Fruit fly (Drosophila melanogaster) whole organism, adult: ENCODE measurements around the gene hth.

ENCODE experiments used
- CG11617 ChIP-seq: fragments of 200-800 bp; sonication (Bioruptor generic); optimal IDR thresholded peaks from 2 replicates; lab custom pipeline; 2017; ENCODE audit warnings: mild to moderate bottlenecking, missing biosample characterization, missing genetic modification reagents, missing genetic modification characterization
- CG12768 ChIP-seq: fragments of 200-800 bp; sonication (Bioruptor generic); optimal IDR thresholded peaks from 2 replicates; lab custom pipeline; 2017; ENCODE audit warnings: missing biosample characterization, missing genetic modification characterization, mild to moderate bottlenecking, moderate library complexity, missing genetic modification reagents
- CG14711 ChIP-seq: fragments of 200-800 bp; sonication (Bioruptor generic); optimal IDR thresholded peaks from 2 replicates; lab custom pipeline; 2018; ENCODE audit warnings: missing biosample characterization, mild to moderate bottlenecking, missing genetic modification characterization, moderate library complexity
- CG1620 ChIP-seq: fragments of 200-800 bp; sonication (Bioruptor generic); optimal IDR thresholded peaks from 2 replicates; lab custom pipeline; 2016; ENCODE audit warnings: missing biosample characterization, missing genetic modification characterization
- CG33017 ChIP-seq: fragments of 200-800 bp; sonication (Bioruptor generic); optimal IDR thresholded peaks from 2 replicates; lab custom pipeline; 2018; ENCODE audit warnings: missing biosample characterization, mild to moderate bottlenecking, missing genetic modification characterization, moderate library complexity
- CG5204 ChIP-seq: fragments of 200-800 bp; sonication (Bioruptor generic); optimal IDR thresholded peaks from 2 replicates; lab custom pipeline; 2016; ENCODE audit warnings: missing biosample characterization, missing genetic modification characterization
- CG7045 ChIP-seq: fragments of 200-800 bp; sonication (Bioruptor generic); optimal IDR thresholded peaks from 2 replicates; lab custom pipeline; 2017; ENCODE audit warnings: missing biosample characterization, mild to moderate bottlenecking, missing genetic modification characterization
- CG7101 ChIP-seq: fragments of 200-800 bp; sonication (Bioruptor generic); optimal IDR thresholded peaks from 2 replicates; lab custom pipeline; 2018; ENCODE audit warnings: missing biosample characterization, mild to moderate bottlenecking, missing genetic modification characterization, moderate library complexity
- Clk ChIP-seq: fragments of 200-800 bp; sonication (Bioruptor generic); optimal IDR thresholded peaks from 2 replicates; lab custom pipeline; 2017; ENCODE audit warnings: missing biosample characterization, missing genetic modification characterization
- Crg-1 ChIP-seq: fragments of 200-800 bp; sonication (Bioruptor generic); optimal IDR thresholded peaks from 2 replicates; lab custom pipeline; 2016; ENCODE audit warnings: missing biosample characterization, missing genetic modification characterization
- Hr96 ChIP-seq: fragments of 200-800 bp; sonication (Bioruptor generic); optimal IDR thresholded peaks from 2 replicates; lab custom pipeline; 2016; ENCODE audit warnings: missing biosample characterization, missing genetic modification characterization
- Mnt ChIP-seq: fragments of 200-800 bp; sonication (Bioruptor generic); optimal IDR thresholded peaks from 2 replicates; lab custom pipeline; 2016; ENCODE audit warnings: missing biosample characterization, mild to moderate bottlenecking, missing genetic modification characterization
- bab1 ChIP-seq: fragments of 200-800 bp; sonication (Bioruptor generic); optimal IDR thresholded peaks from 3 replicates; lab custom pipeline; 2019; ENCODE audit warnings: missing biosample characterization, mild to moderate bottlenecking, missing genetic modification characterization, moderate library complexity
- cic ChIP-seq: fragments of 200-800 bp; sonication (Bioruptor generic); optimal IDR thresholded peaks from 2 replicates; lab custom pipeline; 2017; ENCODE audit warnings: missing biosample characterization, mild to moderate bottlenecking, missing genetic modification characterization, moderate library complexity
- cnc ChIP-seq, 2 experiments: fragments of >200 bp; optimal IDR thresholded peaks; 2 replicates each; lab custom pipeline; 2017
- kay ChIP-seq: fragments of 200-800 bp; sonication (Bioruptor generic); peaks from one replicate; lab custom pipeline; 2016; ENCODE audit warnings: missing biosample characterization, missing genetic modification characterization, borderline replicate concordance
- ovo ChIP-seq: fragments of 200-800 bp; sonication (Bioruptor generic); optimal IDR thresholded peaks from 2 replicates; lab custom pipeline; 2016; ENCODE audit warnings: missing biosample characterization, missing genetic modification characterization
- pad ChIP-seq: fragments of 200-800 bp; sonication (Bioruptor generic); optimal IDR thresholded peaks from 3 replicates; lab custom pipeline; 2017; ENCODE audit warnings: missing biosample characterization, missing genetic modification characterization, mild to moderate bottlenecking, moderate library complexity, missing genetic modification reagents
- tj ChIP-seq: fragments of 200-800 bp; sonication (Bioruptor generic); optimal IDR thresholded peaks from 3 replicates; lab custom pipeline; 2017; ENCODE audit warnings: missing biosample characterization, mild to moderate bottlenecking, missing genetic modification characterization, moderate library complexity
- toe ChIP-seq: fragments of 200-800 bp; sonication (Bioruptor generic); optimal IDR thresholded peaks from 2 replicates; lab custom pipeline; 2016; ENCODE audit warnings: missing biosample characterization, missing genetic modification characterization

hth gene

DNA sequence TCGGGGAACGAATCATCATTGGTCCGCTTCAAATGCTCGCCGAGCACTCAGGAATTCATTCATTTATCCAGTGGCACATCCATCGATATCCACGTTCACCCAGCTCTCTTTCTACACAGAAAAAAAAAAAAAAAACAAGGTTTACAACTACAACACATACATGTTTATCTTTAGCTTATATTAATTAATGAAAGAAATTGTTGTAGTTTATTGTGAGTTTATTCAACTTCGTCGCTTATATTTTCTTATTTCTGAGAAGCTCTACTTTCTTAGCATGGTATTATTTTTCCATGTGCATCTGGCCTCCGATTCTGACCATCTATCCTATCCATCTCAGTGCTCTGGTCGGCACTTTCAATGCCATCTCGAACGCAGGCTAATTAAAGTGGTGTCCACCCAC lies 139.3 kb downstream of the hth start:
- TF ChIP-seq Hr96 (GFP tag; lab: Kevin White, UChicago) (no peak), CG11617 (no peak), CG14711 (tag; lab: Kevin White, UChicago) (no peak), cnc (optimal IDR thresholded peaks at IDR 0.05; lab: Kevin White, UChicago) (no peak), pad (GFP tag; lab: Kevin White, UChicago) (no peak), CG1620 (no peak), Crg-1 (GFP tag; lab: Kevin White, UChicago) (no peak)

DNA sequence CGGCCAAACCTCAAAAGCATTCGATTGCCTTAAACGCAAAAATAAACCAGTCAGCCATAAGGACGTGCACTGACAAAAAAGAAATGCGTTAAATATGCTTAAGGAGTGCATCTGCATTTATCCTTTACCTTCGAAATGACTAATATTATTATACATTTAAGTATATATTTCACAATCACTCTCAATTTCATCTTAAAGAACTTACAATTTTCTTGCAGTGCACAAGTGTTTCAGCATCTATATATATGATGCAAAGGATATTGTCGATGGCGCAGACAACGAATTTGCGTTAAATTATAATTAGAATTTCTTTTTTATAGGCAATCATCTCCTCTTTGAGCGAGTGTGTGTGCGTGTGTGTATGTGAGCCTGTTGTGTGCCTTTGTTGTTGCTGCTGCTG lies 140.7 kb downstream of the hth start:
- TF ChIP-seq cic (GFP tag; lab: Kevin White, UChicago) (no peak), cnc (optimal IDR thresholded peaks at IDR 0.05; lab: Kevin White, UChicago) (no peak), CG7101 (tag; lab: Kevin White, UChicago) (no peak), CG33017 (tag; lab: Kevin White, UChicago) (no peak), kay (GFP tag; lab: Kevin White, UChicago) (no peak), pad (GFP tag; lab: Kevin White, UChicago) (no peak), CG1620 (no peak), CG14711 (tag; lab: Kevin White, UChicago) (no peak), Clk (no peak), CG5204 (no peak), bab1 (GFP tag; lab: Kevin White, UChicago) (no peak), ovo (GFP tag; lab: Kevin White, UChicago) (no peak), CG11617 (no peak), CG12768 (GFP tag; lab: Kevin White, UChicago) (no peak), toe (GFP tag; lab: Kevin White, UChicago) (no peak)

DNA sequence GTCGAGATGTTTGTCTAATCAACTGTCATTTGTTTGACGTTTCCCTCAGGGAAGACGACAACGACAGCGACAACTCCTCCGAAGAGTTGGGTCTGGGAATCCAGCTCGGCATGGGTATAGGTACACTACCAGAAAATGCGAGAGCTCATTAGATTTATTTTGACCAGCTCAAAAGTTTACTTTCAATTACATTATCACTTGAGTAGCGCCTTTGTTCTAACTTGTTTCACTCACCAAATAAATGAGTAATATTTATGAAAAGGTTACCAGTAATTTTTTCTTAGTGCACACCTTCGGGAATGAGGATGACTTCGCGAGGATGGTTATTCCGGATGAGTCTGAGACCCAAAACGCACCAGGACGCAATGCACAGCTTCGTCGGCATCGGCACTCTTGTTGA lies 145.2 kb downstream of the hth start:
- TF ChIP-seq CG12768 (GFP tag; lab: Kevin White, UChicago): no peak
- TF ChIP-seq pad (GFP tag; lab: Kevin White, UChicago): no peak
- no peak for TF ChIP-seq CG11617
- TF ChIP-seq CG5204: no peak
- no peak for TF ChIP-seq CG7045
- TF ChIP-seq Mnt (GFP tag; lab: Kevin White, UChicago): no peak

DNA sequence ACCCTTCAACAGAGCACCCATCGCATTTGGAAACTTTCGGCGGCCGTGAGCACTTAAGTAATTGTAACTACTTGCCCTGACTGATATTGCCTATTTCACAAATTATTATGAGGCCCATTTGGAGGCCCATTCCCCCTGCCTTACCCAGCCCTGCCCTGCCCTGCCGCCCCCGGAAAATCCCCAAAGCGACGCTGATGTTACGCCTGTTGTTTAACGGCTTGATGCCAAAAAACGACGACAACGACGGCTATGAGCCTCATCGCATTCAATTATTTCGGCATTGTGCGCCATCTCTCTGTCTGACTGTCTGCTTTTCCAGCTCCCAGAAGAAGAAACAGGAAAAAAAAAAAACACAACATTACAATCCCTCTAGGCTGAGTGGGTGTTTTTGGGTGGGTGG lies 145.8 kb downstream of the hth start:
- TF ChIP-seq ovo (GFP tag; lab: Kevin White, UChicago): no peak
- TF ChIP-seq kay (GFP tag; lab: Kevin White, UChicago): no peak
- TF ChIP-seq toe (GFP tag; lab: Kevin White, UChicago): no peak
- no peak for TF ChIP-seq cnc (optimal IDR thresholded peaks at IDR 0.05; lab: Kevin White, UChicago)
- no peak for TF ChIP-seq CG5204
- TF ChIP-seq CG7045: no peak
- no peak for TF ChIP-seq CG7101 (tag; lab: Kevin White, UChicago)
- TF ChIP-seq Hr96 (GFP tag; lab: Kevin White, UChicago): no peak

DNA sequence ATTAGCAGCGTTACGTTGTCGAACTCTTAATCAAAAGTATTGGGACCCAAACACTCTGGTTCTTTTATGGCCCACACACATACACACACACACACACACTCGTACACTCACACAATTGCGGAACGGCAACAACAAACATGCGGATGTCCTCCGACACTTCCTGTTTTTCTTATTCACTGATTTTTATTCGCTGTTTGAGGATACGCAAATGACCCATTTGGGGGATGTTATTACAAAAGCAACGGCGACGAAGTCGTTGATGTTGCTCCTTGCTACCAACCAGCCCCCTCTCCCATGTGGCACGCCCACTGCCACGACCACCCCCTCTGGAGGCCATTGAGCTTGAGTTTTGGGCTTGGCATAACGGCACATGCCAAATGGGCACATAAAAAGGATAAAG lies 148.2 kb downstream of the hth start:
- TF ChIP-seq Clk: no peak
- no peak for TF ChIP-seq pad (GFP tag; lab: Kevin White, UChicago)
- no peak for TF ChIP-seq tj
- no peak for TF ChIP-seq CG11617
- no peak for TF ChIP-seq CG7045
- no peak for TF ChIP-seq bab1 (GFP tag; lab: Kevin White, UChicago)
- TF ChIP-seq ovo (GFP tag; lab: Kevin White, UChicago): no peak
- TF ChIP-seq Hr96 (GFP tag; lab: Kevin White, UChicago): no peak
- TF ChIP-seq CG7101 (tag; lab: Kevin White, UChicago): no peak

DNA sequence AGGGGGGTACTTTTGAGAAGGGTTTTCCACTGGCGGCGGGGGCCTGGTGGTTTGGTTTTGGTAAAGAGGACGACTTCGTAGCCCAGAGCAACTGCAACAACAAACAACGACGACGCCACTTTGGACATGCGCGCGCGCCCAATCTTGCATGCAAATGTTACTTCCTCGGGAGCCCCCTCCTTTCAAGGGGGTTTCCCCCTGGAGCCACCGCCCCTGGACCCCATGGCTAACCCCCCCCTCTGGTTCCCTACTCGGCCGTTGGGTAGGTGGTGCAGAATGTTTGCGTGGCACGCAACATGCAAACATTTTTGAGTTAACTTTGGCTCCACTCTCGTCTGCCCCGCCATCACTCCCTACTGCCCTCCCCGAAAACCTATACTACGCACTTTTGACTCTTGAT lies 159.9 kb downstream of the hth start:
- no peak for TF ChIP-seq Clk
- TF ChIP-seq cic (GFP tag; lab: Kevin White, UChicago): no peak
- TF ChIP-seq CG7045: no peak
- no peak for TF ChIP-seq cnc (optimal IDR thresholded peaks at IDR 0.05; lab: Kevin White, UChicago)
- TF ChIP-seq CG14711 (tag; lab: Kevin White, UChicago): no peak
- no peak for TF ChIP-seq tj
- no peak for TF ChIP-seq kay (GFP tag; lab: Kevin White, UChicago)
- TF ChIP-seq Hr96 (GFP tag; lab: Kevin White, UChicago): no peak
- TF ChIP-seq Mnt (GFP tag; lab: Kevin White, UChicago): no peak
- TF ChIP-seq CG1620: no peak
- no peak for TF ChIP-seq ovo (GFP tag; lab: Kevin White, UChicago)
- TF ChIP-seq CG12768 (GFP tag; lab: Kevin White, UChicago): no peak
- TF ChIP-seq CG7101 (tag; lab: Kevin White, UChicago): no peak
- no peak for TF ChIP-seq bab1 (GFP tag; lab: Kevin White, UChicago)
- no peak for TF ChIP-seq CG5204
- TF ChIP-seq Crg-1 (GFP tag; lab: Kevin White, UChicago): no peak
- TF ChIP-seq pad (GFP tag; lab: Kevin White, UChicago): no peak
- TF ChIP-seq toe (GFP tag; lab: Kevin White, UChicago): no peak
- TF ChIP-seq CG33017 (tag; lab: Kevin White, UChicago): no peak

DNA sequence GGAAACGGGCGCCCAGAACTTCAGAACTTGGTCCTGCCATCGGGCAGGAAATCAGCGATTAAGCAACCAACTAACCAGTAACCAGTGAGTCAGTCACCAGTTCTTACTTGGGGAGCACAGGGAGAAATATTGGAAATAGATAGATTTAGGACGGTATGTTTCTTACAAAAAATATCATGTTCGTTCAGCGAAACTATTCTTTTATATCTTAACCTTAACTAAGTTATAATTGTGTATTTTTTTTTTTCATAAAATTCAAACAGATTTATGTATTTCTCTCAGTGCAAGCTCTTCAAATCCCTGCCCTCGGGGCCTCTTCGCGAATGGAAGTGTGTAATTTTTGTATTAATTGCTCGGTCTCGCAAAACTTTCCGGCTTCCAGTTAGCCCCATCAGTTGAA lies 163.4 kb downstream of the hth start:
- TF ChIP-seq Clk (no peak), CG5204 (no peak), Crg-1 (GFP tag; lab: Kevin White, UChicago) (no peak), CG12768 (GFP tag; lab: Kevin White, UChicago) (no peak), ovo (GFP tag; lab: Kevin White, UChicago) (no peak), bab1 (GFP tag; lab: Kevin White, UChicago) (no peak), CG7101 (tag; lab: Kevin White, UChicago) (no peak), pad (GFP tag; lab: Kevin White, UChicago) (no peak), CG33017 (tag; lab: Kevin White, UChicago) (no peak), CG7045 (no peak)
